Fruit fly (Drosophila melanogaster) S2 (cell line): Measurements from ENCODE around the gene CG11444.

ENCODE experiments used
- CG8478 ChIP-seq: fragments of >200 bp; optimal IDR thresholded peaks from 2 replicates; lab custom pipeline; 2018
- CTCF ChIP-seq, 2 experiments: fragments of >200 bp; optimal IDR thresholded peaks; 2 replicates each; lab custom pipeline; 2018

DNA sequence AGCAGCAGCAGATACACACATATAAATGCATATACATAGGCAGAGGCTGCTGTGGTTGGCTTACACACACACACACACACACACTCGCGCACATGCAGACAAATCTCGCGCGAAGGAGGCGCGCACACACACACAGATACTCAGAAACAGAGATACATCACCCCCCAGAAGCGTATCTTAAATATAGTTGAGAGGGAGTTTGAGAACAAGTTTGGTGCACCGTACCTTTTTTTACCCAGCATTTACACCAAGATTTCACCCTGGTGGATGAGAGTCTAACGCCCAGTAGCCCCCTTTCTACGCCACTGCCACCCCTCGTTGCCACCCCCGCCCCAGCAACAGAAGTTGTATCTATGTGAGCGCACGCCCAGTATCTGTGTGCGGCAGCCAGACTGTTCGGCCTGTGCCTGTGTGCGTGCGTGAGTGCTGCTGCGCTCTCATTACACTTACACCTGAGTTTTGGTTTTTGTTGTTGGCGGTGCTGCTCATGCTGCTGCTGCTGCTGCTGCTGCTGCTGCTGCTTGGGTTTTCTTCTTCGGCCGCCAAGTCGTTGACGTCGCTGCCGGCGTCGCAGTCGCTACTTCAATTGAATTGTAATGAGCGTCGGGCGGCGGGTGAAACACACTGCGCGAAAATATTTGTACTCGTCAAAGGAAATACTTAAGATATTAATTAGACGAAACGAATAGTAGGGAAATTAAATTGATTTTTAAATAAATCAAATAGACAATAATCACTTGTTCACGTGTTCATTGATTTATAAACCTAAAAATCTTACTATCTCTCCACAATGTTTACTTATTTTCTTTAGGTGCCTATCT is 36.0 kb upstream of the CG11444 start:
- TF ChIP-seq CTCF (optimal IDR thresholded peaks at IDR 0.05; lab: Kevin White, UChicago) (no peak), CG8478 (lab: Kevin White, UChicago) (no peak)
